Worm (Caenorhabditis elegans) whole organism, early embryonic: ENCODE results near the gene Y44A6D.5.
A peak's percentile ranks its signal among the peaks of the same experiment; 100 is the strongest.

Experiments
- B0310.2 ChIP-seq: sonication (generic microtip); optimal IDR thresholded peaks from 2 replicates; lab custom pipeline; 2016; ENCODE audit warnings: mild to moderate bottlenecking, missing genetic modification characterization, missing compliant biosample characterization
- F13C5.2 ChIP-seq: sonication (generic microtip); optimal IDR thresholded peaks from 2 replicates; lab custom pipeline; 2017; ENCODE audit warnings: mild to moderate bottlenecking, missing genetic modification characterization, inconsistent platforms, missing compliant biosample characterization
- aly-1 ChIP-seq: sonication (generic microtip); optimal IDR thresholded peaks from 2 replicates; lab custom pipeline; 2016; ENCODE audit warnings: missing genetic modification characterization, missing compliant biosample characterization
- ama-1 ChIP-seq: fragments of 150-350 bp; optimal IDR thresholded peaks from 2 replicates; lab custom pipeline; 2014
- ceh-13 ChIP-seq: fragments of 200-800 bp; sonication (Bioruptor generic); optimal IDR thresholded peaks from 2 replicates; lab custom pipeline; 2018; ENCODE audit warnings: mild to moderate bottlenecking, missing genetic modification characterization, missing compliant biosample characterization
- ceh-36 ChIP-seq: sonication (generic microtip); optimal IDR thresholded peaks from 2 replicates; lab custom pipeline; 2016; ENCODE audit warnings: missing genetic modification characterization, inconsistent platforms, missing compliant biosample characterization
- ets-7 ChIP-seq: sonication (generic microtip); optimal IDR thresholded peaks from 2 replicates; lab custom pipeline; 2016; ENCODE audit warnings: missing genotype, missing genetic modification characterization, missing compliant biosample characterization
- flt-1 ChIP-seq: fragments of 200-800 bp; sonication (Bioruptor generic); IDR thresholded peaks from 2 replicates; pipeline ENCODE4 v1.3.6; 2022; ENCODE audit warnings: missing genetic modification characterization, missing compliant biosample characterization
- hmbx-1 ChIP-seq: sonication (generic microtip); optimal IDR thresholded peaks from 2 replicates; lab custom pipeline; 2016; ENCODE audit warnings: mild to moderate bottlenecking, missing genetic modification characterization, missing compliant biosample characterization
- hmg-4 ChIP-seq: fragments of 200-800 bp; sonication (Bioruptor generic); optimal IDR thresholded peaks from 2 replicates; lab custom pipeline; 2018; ENCODE audit warnings: mild to moderate bottlenecking, missing genetic modification characterization, missing compliant biosample characterization
- hnd-1 ChIP-seq: sonication (generic microtip); optimal IDR thresholded peaks from 2 replicates; lab custom pipeline; 2016; ENCODE audit warnings: missing genetic modification characterization, missing compliant biosample characterization
- pes-1 ChIP-seq: fragments of 200-800 bp; sonication (Bioruptor generic); IDR thresholded peaks from 2 replicates; pipeline ENCODE4 v1.3.6; 2022; ENCODE audit warnings: missing genetic modification reagents, missing genetic modification characterization, missing compliant biosample characterization
- scrt-1 ChIP-seq: fragments of 200-800 bp; sonication (Bioruptor generic); IDR thresholded peaks from 2 replicates; pipeline ENCODE4 v1.3.6; 2022; ENCODE audit warnings: missing genetic modification characterization, missing compliant biosample characterization
- sea-1 ChIP-seq: fragments of 200-800 bp; sonication (Bioruptor generic); conservative IDR thresholded peaks from 2 replicates; pipeline ENCODE4 v1.3.6; 2022; ENCODE audit warnings: missing genetic modification characterization, missing compliant biosample characterization
- tbx-37 ChIP-seq: fragments of 200-800 bp; sonication (Bioruptor generic); conservative IDR thresholded peaks from 2 replicates; pipeline ENCODE4 v1.3.6; 2022; ENCODE audit warnings: missing genetic modification reagents, missing genetic modification characterization, missing compliant biosample characterization
- tra-4 ChIP-seq: sonication (generic microtip); optimal IDR thresholded peaks from 2 replicates; lab custom pipeline; 2017; ENCODE audit warnings: missing genetic modification characterization, missing compliant biosample characterization

Y44A6D.5 gene

DNA sequence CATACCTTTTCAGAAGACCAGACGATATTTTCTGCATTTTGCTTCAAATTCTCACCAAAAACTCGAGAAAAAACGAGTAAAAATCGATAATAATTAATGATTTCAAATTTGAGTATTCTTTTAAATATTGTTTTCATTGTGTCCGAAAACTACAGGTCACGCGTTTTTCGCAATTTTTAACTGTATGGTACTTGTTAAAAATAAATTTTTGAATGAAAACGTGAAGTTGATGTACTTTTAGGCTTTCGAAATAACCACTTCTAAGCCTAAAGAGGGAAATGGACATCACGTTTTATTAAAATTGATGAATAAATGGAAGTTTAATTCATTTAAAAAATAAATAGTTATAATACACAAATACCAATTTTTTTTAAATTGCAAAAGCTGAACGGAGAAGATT lies at the start of gene Y44A6D.5:
Gene Y44A6D.5 (minus strand): TSS at position 101 of the 400 bp plus-strand sequence.
- no peak for TF ChIP-seq hmbx-1 (tag; lab: Kevin White, UChicago)
- no peak for TF ChIP-seq tbx-37 (GFP tag; lab: Robert Waterston, UW)
- TF ChIP-seq F13C5.2 (tag; lab: Kevin White, UChicago): no peak
- no peak for TF ChIP-seq ceh-13
- no peak for TF ChIP-seq ceh-36 (tag; lab: Kevin White, UChicago)

DNA sequence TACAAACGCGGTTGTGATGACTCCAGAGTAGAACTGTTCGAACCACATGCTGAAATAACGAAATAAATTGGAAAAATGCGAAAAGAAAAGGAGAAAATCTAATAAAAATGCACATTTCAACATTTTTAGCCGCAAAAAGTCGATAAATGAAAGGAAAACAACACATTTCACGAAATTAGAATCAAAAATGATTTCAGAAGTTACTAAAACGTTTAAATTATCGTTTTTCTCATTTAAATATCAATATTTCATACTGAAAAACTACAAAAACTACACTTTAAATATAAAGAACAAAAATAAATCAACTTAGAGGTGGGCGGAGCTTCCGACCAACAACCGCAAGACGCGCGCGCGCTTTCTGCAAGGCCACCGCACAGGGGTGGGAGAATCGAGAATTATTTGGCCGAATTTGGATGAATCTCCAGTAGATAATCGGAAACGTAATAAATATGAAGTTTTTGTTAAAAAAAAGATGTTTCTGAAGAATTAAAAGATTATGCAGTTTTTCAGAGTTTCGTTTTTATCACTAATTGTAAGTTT lies 49.1 kb upstream of the Y44A6D.5 start, which contains the start of gene ndua-1:
Gene ndua-1 (minus strand): TSS at position 51 of the 540 bp plus-strand sequence.
- TF ChIP-seq pes-1 (GFP tag; lab: Robert Waterston, UW): 0 out of 2 replicates have a peak, but pooled peaks have one; percentile 33
- no peak for TF ChIP-seq B0310.2 (tag; lab: Kevin White, UChicago)
- TF ChIP-seq hnd-1 (tag; lab: Kevin White, UChicago): no peak
- TF ChIP-seq hmg-4 (GFP tag; lab: Kevin White, UChicago): peak; percentile 9
- no peak for TF ChIP-seq scrt-1 (GFP tag; lab: Robert Waterston, UW)
- no peak for TF ChIP-seq ceh-13
- no peak for TF ChIP-seq ceh-36 (tag; lab: Kevin White, UChicago)
- no peak for TF ChIP-seq aly-1
- peak; percentile 70 for TF ChIP-seq F13C5.2 (tag; lab: Kevin White, UChicago)

DNA sequence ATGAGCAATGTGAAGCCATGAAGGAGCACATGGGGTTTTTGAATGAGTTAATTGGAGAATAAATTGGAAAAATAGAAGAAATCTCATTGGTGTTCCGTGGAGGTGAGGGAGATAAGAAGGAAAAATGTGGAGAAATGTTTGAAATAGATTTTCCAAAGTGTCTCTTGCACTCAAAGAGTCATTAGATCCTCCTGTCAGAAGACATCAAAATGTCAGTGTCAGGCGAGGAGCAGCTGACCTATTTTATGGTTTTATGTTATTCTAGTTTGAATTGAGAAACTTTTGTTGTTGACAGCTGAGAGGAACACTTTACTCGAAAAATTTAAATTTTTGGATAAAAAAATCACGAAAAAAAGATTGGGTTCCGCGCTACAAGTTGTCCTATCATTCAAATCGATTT lies 47.8 kb upstream of the Y44A6D.5 start, which contains the start of gene clec-264:
Gene clec-264 (minus strand): TSS at position 122 of the 400 bp plus-strand sequence.
- TF ChIP-seq sea-1: 0 out of 2 replicates have a peak, but pooled peaks have one; percentile 6
- no peak for TF ChIP-seq ceh-36 (tag; lab: Kevin White, UChicago)

DNA sequence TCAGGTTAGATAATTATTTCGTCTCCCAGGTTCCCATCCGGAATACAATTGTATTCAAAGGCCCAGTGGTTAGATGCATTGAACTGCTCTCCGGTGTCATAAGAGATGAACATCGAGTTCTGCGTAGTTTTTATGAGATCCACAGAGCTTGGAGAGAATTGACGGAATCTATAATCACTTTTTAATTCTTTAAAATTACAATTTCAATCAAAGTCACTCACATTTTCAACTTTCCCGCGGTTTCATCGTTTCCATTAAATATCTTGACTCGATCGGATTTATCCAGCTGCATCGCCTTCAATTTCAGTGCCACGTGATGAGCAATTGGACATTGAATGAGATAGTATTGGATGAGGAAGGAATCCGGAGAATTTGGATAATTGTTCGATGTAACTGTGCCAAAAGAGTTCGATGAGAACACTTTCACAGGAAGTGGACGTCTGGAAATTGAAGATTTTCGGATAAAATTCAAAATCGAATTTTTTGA lies 45.0 kb upstream of the Y44A6D.5 start:
- TF ChIP-seq sea-1 (no peak), tra-4 (no peak), ets-7 (tag; lab: Kevin White, UChicago) (no peak), aly-1 (no peak), ceh-13 (no peak)

DNA sequence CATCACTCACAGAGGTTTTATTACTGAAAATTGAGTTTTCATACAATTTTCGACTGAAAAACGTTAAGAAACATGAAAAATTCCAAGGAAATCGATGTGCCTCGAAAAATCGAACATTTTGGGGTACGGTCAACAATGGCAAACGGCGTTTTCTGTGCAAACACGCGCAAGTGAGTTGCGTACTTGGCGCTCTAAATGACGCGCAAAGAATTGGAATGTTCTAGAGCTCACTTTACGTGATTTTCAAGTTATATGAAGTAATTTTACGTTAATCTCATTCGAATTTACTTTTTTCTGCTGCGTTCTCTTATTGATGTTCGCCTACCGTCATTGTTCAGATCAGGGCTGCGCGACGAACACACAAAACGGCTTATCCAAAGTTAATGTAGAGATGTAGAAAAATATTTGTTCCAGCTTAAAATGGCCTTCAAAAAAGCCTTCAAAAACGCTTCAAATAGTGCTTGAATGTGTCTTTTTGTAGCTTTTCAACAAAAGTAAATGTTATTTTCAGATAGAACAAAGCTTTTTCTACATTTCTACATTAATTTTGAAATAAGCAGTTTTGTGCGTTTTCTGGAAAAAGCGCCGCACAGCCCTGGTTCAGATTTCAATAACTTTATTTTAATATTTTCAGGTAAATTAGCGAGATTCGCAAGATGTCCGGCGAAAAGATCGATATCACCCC lies 42.9 kb upstream of the Y44A6D.5 start, which contains the start of the genes F31D4.2 and fkb-6:
Gene F31D4.2 (minus strand): TSS at position 23 of the 685 bp plus-strand sequence.
Gene fkb-6 (plus strand): TSS at position 635 of the 685 bp plus-strand sequence.
- TF ChIP-seq F13C5.2 (tag; lab: Kevin White, UChicago) (peak; percentile 56), hmbx-1 (tag; lab: Kevin White, UChicago) (no peak), sea-1 (no peak), ets-7 (tag; lab: Kevin White, UChicago) (no peak)

DNA sequence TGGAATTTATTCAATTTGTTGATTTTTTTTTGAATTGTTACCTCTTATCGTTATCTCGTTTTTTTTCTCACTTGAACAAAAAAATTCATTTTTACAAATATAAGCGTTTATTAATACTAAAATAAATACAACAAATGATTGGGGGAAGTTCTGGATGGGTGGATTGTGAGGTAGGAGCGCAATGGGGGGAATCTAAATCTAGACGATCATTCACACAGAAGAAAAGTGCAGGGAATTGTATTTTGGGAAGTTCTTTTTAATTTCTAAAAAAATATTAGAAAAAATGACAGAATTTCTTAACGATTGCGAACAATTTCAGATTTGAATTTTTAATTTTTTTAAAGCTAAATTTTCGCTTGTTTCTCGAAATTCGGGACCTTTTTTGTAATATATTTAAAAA lies 38.7 kb upstream of the Y44A6D.5 start:
- TF ChIP-seq ama-1 (lab: Kevin White, UChicago) (no peak), hnd-1 (tag; lab: Kevin White, UChicago) (no peak), ceh-13 (no peak), B0310.2 (tag; lab: Kevin White, UChicago) (no peak), F13C5.2 (tag; lab: Kevin White, UChicago) (no peak), ets-7 (tag; lab: Kevin White, UChicago) (no peak), ceh-36 (tag; lab: Kevin White, UChicago) (no peak), sea-1 (no peak), scrt-1 (GFP tag; lab: Robert Waterston, UW) (no peak), pes-1 (GFP tag; lab: Robert Waterston, UW) (no peak), hmbx-1 (tag; lab: Kevin White, UChicago) (no peak), hmg-4 (GFP tag; lab: Kevin White, UChicago) (no peak), flt-1 (no peak), aly-1 (no peak)

DNA sequence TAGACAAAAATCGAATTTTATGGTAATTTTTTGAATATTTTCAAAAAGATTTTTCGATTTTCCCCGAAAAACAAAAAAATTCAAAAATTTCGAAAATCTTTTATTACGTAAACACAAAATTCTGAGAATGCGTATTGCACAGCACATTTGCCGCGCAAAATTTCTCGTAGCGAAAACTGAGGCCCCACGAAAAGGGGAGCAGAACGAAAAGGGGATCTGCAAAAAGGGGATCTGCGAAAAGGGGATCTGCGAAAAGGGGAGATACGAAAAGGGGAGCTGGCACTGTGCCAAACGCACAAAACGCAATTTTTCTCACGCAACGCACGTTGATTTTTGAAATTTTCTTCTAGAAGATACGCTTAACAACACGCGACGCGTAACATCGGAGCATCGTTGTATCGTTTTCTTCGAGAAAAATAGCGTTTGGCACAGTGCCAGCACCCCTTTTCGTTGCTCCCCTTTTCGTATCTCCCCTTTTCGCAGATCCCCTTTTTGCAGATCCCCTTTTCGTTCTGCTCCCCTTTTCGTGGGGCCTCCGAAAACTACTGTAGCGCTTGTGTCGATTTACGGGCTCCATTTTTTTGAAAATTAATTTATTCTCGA lies 36.6 kb upstream of the Y44A6D.5 start:
- TF ChIP-seq pes-1 (GFP tag; lab: Robert Waterston, UW) (peak; percentile 63), sea-1 (0 out of 2 replicates have a peak, but pooled peaks have one; percentile 29)

DNA sequence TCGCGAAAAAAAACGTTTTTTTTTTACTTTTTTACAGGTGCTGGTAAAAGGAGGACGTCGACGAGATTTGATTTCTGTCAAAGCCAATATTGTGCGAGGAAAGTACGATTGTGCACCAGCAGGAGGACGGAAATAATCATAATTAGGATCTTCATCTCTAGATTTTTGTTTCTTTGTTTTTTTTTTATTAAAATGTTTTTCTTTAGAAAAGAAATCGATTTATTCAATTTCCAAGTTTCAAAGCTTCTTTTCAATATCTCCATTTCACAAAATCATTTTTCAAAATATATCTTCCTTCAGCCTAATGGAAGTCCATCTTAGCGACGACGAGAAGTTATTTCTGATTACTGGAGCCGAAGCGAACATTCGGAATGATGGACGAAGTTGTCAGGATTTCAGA lies 35.8 kb upstream of the Y44A6D.5 start, which contains the start of gene exos-7:
Gene exos-7 (plus strand): TSS at position 301 of the 400 bp plus-strand sequence.
- TF ChIP-seq hmbx-1 (tag; lab: Kevin White, UChicago): no peak

DNA sequence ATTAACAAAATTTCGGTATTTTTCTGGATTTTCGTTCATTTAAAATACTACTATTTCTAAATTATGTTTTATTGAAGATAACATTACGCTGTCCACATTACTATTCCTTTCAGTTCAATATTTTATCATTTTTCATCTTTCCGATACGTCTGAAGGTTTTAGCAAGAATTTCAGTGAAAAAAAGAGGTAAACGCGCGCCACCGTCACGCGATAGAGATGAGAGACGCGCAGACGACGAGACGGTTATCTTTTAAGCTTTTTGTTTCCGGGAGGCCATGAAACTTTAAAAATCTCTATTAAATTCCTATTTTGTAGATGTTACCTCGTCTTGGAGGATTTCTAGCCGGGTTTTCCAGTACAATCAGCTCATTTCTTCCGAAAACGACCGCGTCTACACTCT lies 35.0 kb upstream of the Y44A6D.5 start, which contains the start of gene mrps-12:
Gene mrps-12 (plus strand): TSS at position 316 of the 400 bp plus-strand sequence.
- TF ChIP-seq tbx-37 (GFP tag; lab: Robert Waterston, UW) (no peak), pes-1 (GFP tag; lab: Robert Waterston, UW) (0 out of 2 replicates have a peak, but pooled peaks have one; percentile 3)
